Worm (Caenorhabditis elegans) whole organism, L1 larva: ENCODE results near the gene Y62E10A.24.

Source experiments
- C16A3.4 ChIP-seq: fragments of 150-350 bp; optimal IDR thresholded peaks from 2 replicates; lab custom pipeline; 2014; ENCODE audit warnings: missing biosample characterization, missing genetic modification characterization
- C34B4.2 ChIP-seq: sonication (generic microtip); optimal IDR thresholded peaks from 2 replicates; lab custom pipeline; 2017; ENCODE audit warnings: mild to moderate bottlenecking, missing genetic modification characterization, missing compliant biosample characterization
- F16B12.6 ChIP-seq: fragments of 150-350 bp; optimal IDR thresholded peaks from 2 replicates; lab custom pipeline; 2014; ENCODE audit warnings: missing biosample characterization, missing genetic modification characterization
- alr-1 ChIP-seq: fragments of 200-800 bp; sonication (Bioruptor generic); optimal IDR thresholded peaks from 2 replicates; lab custom pipeline; 2018; ENCODE audit warnings: borderline replicate concordance, mild to moderate bottlenecking, missing genetic modification characterization, missing compliant biosample characterization
- blmp-1 ChIP-seq: fragments of 150-350 bp; optimal IDR thresholded peaks from 2 replicates; lab custom pipeline; 2014; ENCODE audit warnings: missing biosample characterization, missing genetic modification characterization
- ceh-8 ChIP-seq: fragments of 200-800 bp; sonication (Bioruptor generic); optimal IDR thresholded peaks from 2 replicates; lab custom pipeline; 2018; ENCODE audit warnings: mild to moderate bottlenecking, missing genetic modification characterization, moderate library complexity, missing compliant biosample characterization
- ceh-82 ChIP-seq, 3 experiments: fragments of 150-350 bp in 1 of 3; sonication (generic microtip) in 2 of 3; optimal IDR thresholded peaks; 2 replicates each; lab custom pipeline; 2014 to 2017; ENCODE audit warnings: missing biosample characterization in 3 of 3, missing genetic modification characterization in 3 of 3
- dsc-1 ChIP-seq: sonication (generic microtip); optimal IDR thresholded peaks from 2 replicates; lab custom pipeline; 2016; ENCODE audit warnings: mild to moderate bottlenecking, missing genetic modification characterization, missing compliant biosample characterization
- efl-1 ChIP-seq, 4 experiments: fragments of 150-350 bp; optimal IDR thresholded peaks in 3 of 4; peaks in 1 of 4; 1 replicate in 1 of 4; 2 replicates in 3 of 4; lab custom pipeline; 2014; ENCODE audit warnings: missing biosample characterization in 2 of 4, missing genetic modification characterization in 2 of 4, missing genetic modification reagents in 2 of 4
- elt-2 ChIP-seq: sonication (generic microtip); optimal IDR thresholded peaks from 2 replicates; lab custom pipeline; 2016; ENCODE audit warnings: missing genetic modification characterization, mild to moderate bottlenecking, inconsistent platforms, missing compliant biosample characterization, missing genetic modification reagents
- ets-5 ChIP-seq: fragments of 200-800 bp; sonication (Bioruptor generic); IDR thresholded peaks from 2 replicates; pipeline ENCODE4 v1.3.6; 2022; ENCODE audit warnings: missing genetic modification characterization, missing compliant biosample characterization
- fkh-4 ChIP-seq: sonication (generic microtip); optimal IDR thresholded peaks from 2 replicates; lab custom pipeline; 2016; ENCODE audit warnings: missing compliant biosample characterization, missing genetic modification characterization, borderline replicate concordance
- fos-1 ChIP-seq: fragments of 150-350 bp; optimal IDR thresholded peaks from 2 replicates; lab custom pipeline; 2014; ENCODE audit warnings: missing biosample characterization, missing genetic modification characterization
- hlh-17 ChIP-seq: fragments of 200-800 bp; sonication (Bioruptor generic); optimal IDR thresholded peaks from 2 replicates; lab custom pipeline; 2018; ENCODE audit warnings: missing genetic modification characterization, mild to moderate bottlenecking, missing compliant biosample characterization, moderate library complexity, borderline replicate concordance
- hpl-2 ChIP-seq: fragments of 150-350 bp; optimal IDR thresholded peaks from 2 replicates; lab custom pipeline; 2014; ENCODE audit warnings: missing biosample characterization, missing genetic modification reagents, missing genetic modification characterization
- jun-1 ChIP-seq: fragments of 150-350 bp; optimal IDR thresholded peaks from 2 replicates; lab custom pipeline; 2014; ENCODE audit warnings: missing biosample characterization, missing genetic modification reagents, missing genetic modification characterization
- lin-13 ChIP-seq: fragments of 150-350 bp; optimal IDR thresholded peaks from 2 replicates; lab custom pipeline; 2014; ENCODE audit warnings: missing biosample characterization, missing genetic modification reagents, missing genetic modification characterization
- lin-14 ChIP-seq: fragments of 200-800 bp; sonication (Bioruptor generic); optimal IDR thresholded peaks from 2 replicates; lab custom pipeline; 2018; ENCODE audit warnings: mild to moderate bottlenecking, missing genetic modification characterization, moderate library complexity, missing compliant biosample characterization
- lin-35 ChIP-seq, 2 experiments: fragments of 150-350 bp; optimal IDR thresholded peaks; 2 replicates each; lab custom pipeline; 2014; ENCODE audit warnings: missing biosample characterization in 2 of 2, missing genetic modification characterization in 2 of 2, missing genetic modification reagents in 2 of 2
- lir-3 ChIP-seq: sonication (generic microtip); optimal IDR thresholded peaks from 2 replicates; lab custom pipeline; 2016; ENCODE audit warnings: mild to moderate bottlenecking, missing genetic modification characterization, moderate library complexity, missing compliant biosample characterization; ENCODE audit not compliant: poor library complexity
- lsy-2 ChIP-seq, 2 experiments: fragments of 150-350 bp; optimal IDR thresholded peaks; 2 replicates each; lab custom pipeline; 2014; ENCODE audit warnings: missing biosample characterization in 2 of 2, missing genetic modification characterization in 2 of 2
- mdl-1 ChIP-seq, 2 experiments: fragments of 150-350 bp; optimal IDR thresholded peaks; 2 replicates each; lab custom pipeline; 2014 to 2017; ENCODE audit warnings: missing biosample characterization in 2 of 2, missing genetic modification characterization in 2 of 2, inconsistent platforms in 1 of 2
- mep-1 ChIP-seq: fragments of 150-350 bp; optimal IDR thresholded peaks from 2 replicates; lab custom pipeline; 2014; ENCODE audit warnings: missing biosample characterization, missing genetic modification characterization
- nhr-12 ChIP-seq: sonication (generic microtip); optimal IDR thresholded peaks from 2 replicates; lab custom pipeline; 2017; ENCODE audit warnings: missing biosample characterization, missing genetic modification characterization
- nhr-20 ChIP-seq: sonication (generic microtip); optimal IDR thresholded peaks from 2 replicates; lab custom pipeline; 2016; ENCODE audit warnings: mild to moderate bottlenecking, missing genetic modification characterization, missing compliant biosample characterization
- nhr-237 ChIP-seq: fragments of 150-350 bp; optimal IDR thresholded peaks from 2 replicates; lab custom pipeline; 2014; ENCODE audit warnings: missing biosample characterization, missing genetic modification characterization
- nhr-28 ChIP-seq: fragments of 150-350 bp; optimal IDR thresholded peaks from 2 replicates; lab custom pipeline; 2014; ENCODE audit warnings: missing biosample characterization, missing genetic modification characterization
- nhr-77 ChIP-seq: fragments of 150-350 bp; optimal IDR thresholded peaks from 2 replicates; lab custom pipeline; 2014; ENCODE audit warnings: missing biosample characterization, missing genetic modification characterization
- nhr-90 ChIP-seq: sonication (generic microtip); optimal IDR thresholded peaks from 2 replicates; lab custom pipeline; 2016; ENCODE audit warnings: mild to moderate bottlenecking, missing genetic modification characterization, missing compliant biosample characterization; ENCODE audit not compliant: poor library complexity
- skn-1 ChIP-seq: fragments of 150-350 bp; optimal IDR thresholded peaks from 2 replicates; lab custom pipeline; 2014; ENCODE audit warnings: missing biosample characterization, missing genetic modification characterization
- snu-23 ChIP-seq: sonication (generic microtip); optimal IDR thresholded peaks from 2 replicates; lab custom pipeline; 2016; ENCODE audit warnings: missing genetic modification characterization, missing compliant biosample characterization
- sup-37 ChIP-seq: fragments of 200-800 bp; sonication (Bioruptor generic); optimal IDR thresholded peaks from 2 replicates; lab custom pipeline; 2018; ENCODE audit warnings: mild to moderate bottlenecking, missing genetic modification characterization, missing compliant biosample characterization
- swsn-7 ChIP-seq: sonication (generic microtip); optimal IDR thresholded peaks from 2 replicates; lab custom pipeline; 2016; ENCODE audit warnings: missing genetic modification characterization, missing compliant biosample characterization
- tbx-2 ChIP-seq: sonication (generic microtip); optimal IDR thresholded peaks from 2 replicates; lab custom pipeline; 2016; ENCODE audit warnings: missing genetic modification characterization, missing compliant biosample characterization
- tlp-1 ChIP-seq: fragments of 150-350 bp; optimal IDR thresholded peaks from 2 replicates; lab custom pipeline; 2014; ENCODE audit warnings: missing biosample characterization, missing genetic modification characterization
- unc-30 ChIP-seq: sonication (generic microtip); optimal IDR thresholded peaks from 2 replicates; lab custom pipeline; 2017; ENCODE audit warnings: missing biosample characterization, missing genetic modification characterization
- unc-98 ChIP-seq: fragments of 200-800 bp; sonication (Bioruptor generic); IDR thresholded peaks from 2 replicates; pipeline ENCODE4 v1.3.6; 2022; ENCODE audit warnings: missing genetic modification characterization, missing compliant biosample characterization
- vab-15 ChIP-seq: sonication (generic microtip); optimal IDR thresholded peaks from 2 replicates; lab custom pipeline; 2017; ENCODE audit warnings: missing genotype, mild to moderate bottlenecking, missing genetic modification characterization, missing compliant biosample characterization
- xbp-1 ChIP-seq: sonication (generic microtip); optimal IDR thresholded peaks from 2 replicates; lab custom pipeline; 2016; ENCODE audit warnings: missing genetic modification characterization, missing compliant biosample characterization

The Y62E10A.24 gene

ce11 chrIV:13330547-13330946, 40.0 kb upstream of the Y62E10A.24 start:
- TF ChIP-seq unc-30 (tag; lab: Kevin White, UChicago): no peak
- no peak for TF ChIP-seq efl-1 (optimal IDR thresholded peaks at IDR 0.05; lab: Kevin White, UChicago)
- TF ChIP-seq efl-1 (GFP tag; optimal IDR thresholded peaks at IDR 0.05 in 1 of 2; lab: Kevin White, UChicago): peak in 1 of 2 experiments; percentile 53

- TF ChIP-seq unc-30 (tag; lab: Kevin White, UChicago) (no peak), tbx-2 (tag; lab: Kevin White, UChicago) (no peak), unc-98 (GFP tag; lab: Robert Waterston, UW) (no peak), ets-5 (GFP tag; lab: Robert Waterston, UW) (no peak), nhr-237 (tag; lab: Kevin White, UChicago) (no peak), hlh-17 (no peak), hpl-2 (GFP tag; lab: Kevin White, UChicago) (no peak), nhr-20 (tag; lab: Kevin White, UChicago) (no peak), lin-14 (GFP tag; lab: Kevin White, UChicago) (no peak), tlp-1 (tag; lab: Kevin White, UChicago) (no peak), snu-23 (no peak), blmp-1 (no peak), swsn-7 (tag; lab: Kevin White, UChicago) (no peak), xbp-1 (tag; lab: Kevin White, UChicago) (no peak), alr-1 (tag; lab: Kevin White, UChicago) (no peak), skn-1 (no peak)
These were observed 39.2 kb upstream of the Y62E10A.24 start, which contains the start of gene pqn-74 for ce11 chrIV:13331285-13331684. Gene pqn-74 (minus strand): TSS chrIV:13331406.

ce11 chrIV:13334287-13334686, 36.2 kb upstream of the Y62E10A.24 start:
- TF ChIP-seq mdl-1 (tag; optimal IDR thresholded peaks at IDR 0.05; lab: Kevin White, UChicago) (no peak), lin-35 (GFP tag; optimal IDR thresholded peaks at IDR 0.05; lab: Kevin White, UChicago) (peak in 1 of 2 experiments; percentile 29)
- TF ChIP-seq, all 84 proteins: peak for 1

ce11 chrIV:13342555-13342954, 28.0 kb upstream of the Y62E10A.24 start, which contains the start of gene W02A2.5:
Gene W02A2.5 (plus strand): TSS chrIV:13342855.
- no peak for TF ChIP-seq efl-1 (optimal IDR thresholded peaks at IDR 0.05; lab: Kevin White, UChicago)
- TF ChIP-seq efl-1 (GFP tag; optimal IDR thresholded peaks at IDR 0.05 in 1 of 2; lab: Kevin White, UChicago): peak in 1 of 2 experiments; percentile 43
- TF ChIP-seq C34B4.2: no peak

- no peak for TF ChIP-seq alr-1 (tag; lab: Kevin White, UChicago)
- TF ChIP-seq lsy-2 (tag; optimal IDR thresholded peaks at IDR 0.05; lab: Kevin White, UChicago): no peak
- peak; percentile 75 for TF ChIP-seq jun-1 (tag; lab: Kevin White, UChicago)
- TF ChIP-seq hpl-2 (GFP tag; lab: Kevin White, UChicago): no peak
- TF ChIP-seq elt-2 (tag; lab: Kevin White, UChicago): peak; percentile 62
- TF ChIP-seq nhr-20 (tag; lab: Kevin White, UChicago): peak; percentile 30
- TF ChIP-seq lin-35 (GFP tag; optimal IDR thresholded peaks at IDR 0.05; lab: Kevin White, UChicago): peak in 1 of 2 experiments; percentile 53
- no peak for TF ChIP-seq mep-1
These were observed 24.4 kb upstream of the Y62E10A.24 start for ce11 chrIV:13346078-13346477.

ce11 chrIV:13347232-13347715, 23.2 kb upstream of the Y62E10A.24 start, which contains the start of gene W02A2.9:
Gene W02A2.9 (plus strand): TSS chrIV:13347665.
- TF ChIP-seq sup-37 (GFP tag; lab: Kevin White, UChicago): no peak
- TF ChIP-seq lin-13 (GFP tag; lab: Kevin White, UChicago): no peak
- no peak for TF ChIP-seq lir-3 (tag; lab: Kevin White, UChicago)
- TF ChIP-seq jun-1 (tag; lab: Kevin White, UChicago): peak; percentile 57
- TF ChIP-seq vab-15: no peak
- TF ChIP-seq F16B12.6 (tag; lab: Kevin White, UChicago): no peak
- no peak for TF ChIP-seq skn-1
- no peak for TF ChIP-seq nhr-28 (tag; lab: Kevin White, UChicago)
- no peak for TF ChIP-seq nhr-12
- TF ChIP-seq elt-2 (tag; lab: Kevin White, UChicago): peak; percentile 95
- peak; percentile 30 for TF ChIP-seq tlp-1 (tag; lab: Kevin White, UChicago)
- peak; percentile 6 for TF ChIP-seq nhr-90 (tag; lab: Kevin White, UChicago)
- no peak for TF ChIP-seq nhr-237 (tag; lab: Kevin White, UChicago)
- no peak for TF ChIP-seq ceh-8 (GFP tag; lab: Kevin White, UChicago)
- TF ChIP-seq fkh-4 (tag; lab: Kevin White, UChicago): no peak
- TF ChIP-seq fos-1: no peak
- TF ChIP-seq dsc-1: no peak
- TF ChIP-seq hlh-17: no peak
- no peak for TF ChIP-seq ceh-82 (tag; optimal IDR thresholded peaks at IDR 0.05; lab: Kevin White, UChicago)
- TF ChIP-seq C16A3.4 (tag; lab: Kevin White, UChicago): no peak
- TF ChIP-seq efl-1 (optimal IDR thresholded peaks at IDR 0.05; lab: Kevin White, UChicago): no peak
- TF ChIP-seq efl-1 (GFP tag; optimal IDR thresholded peaks at IDR 0.05 in 1 of 2; lab: Kevin White, UChicago): peak in 1 of 2 experiments; percentile 56
- TF ChIP-seq nhr-77 (tag; lab: Kevin White, UChicago): no peak
- peak; percentile 19 for TF ChIP-seq nhr-20 (tag; lab: Kevin White, UChicago)
